Worm (Caenorhabditis elegans): ENCODE data around the gene Y48G9A.7.

Y48G9A.7 gene

ce11 chrIII:2110249-2110648 is at the start of gene Y48G9A.7:
Y48G9A.7 (plus strand) TSS chrIII:2110549.
- TF ChIP-seq ceh-48 (tag; optimal IDR thresholded peaks at IDR 0.05) (no peak), ztf-16 (tag; optimal IDR thresholded peaks at IDR 0.05) (no peak), ttx-3 (tag; optimal IDR thresholded peaks at IDR 0.05) (no peak), nhr-232 (tag; optimal IDR thresholded peaks at IDR 0.05) (no peak), madf-2 (tag; optimal IDR thresholded peaks at IDR 0.05) (no peak), pha-4 (tag; optimal IDR thresholded peaks at IDR 0.05) (no peak), tbx-2 (tag; optimal IDR thresholded peaks at IDR 0.05) (no peak), nhr-11 (tag; optimal IDR thresholded peaks at IDR 0.05) (no peak), hlh-8 (tag; optimal IDR thresholded peaks at IDR 0.05) (no peak), tbx-7 (tag; optimal IDR thresholded peaks at IDR 0.05) (no peak), Y22D7AL.16 (tag; optimal IDR thresholded peaks at IDR 0.05) (no peak), ceh-30 (tag; optimal IDR thresholded peaks at IDR 0.05) (no peak), rnt-1 (tag; optimal IDR thresholded peaks at IDR 0.05) (no peak), K09A11.1 (tag; optimal IDR thresholded peaks at IDR 0.05; ENCODE audit: insufficient read depth) (no peak), hlh-15 (tag; optimal IDR thresholded peaks at IDR 0.05) (no peak), ama-1 (optimal IDR thresholded peaks at IDR 0.05) (no peak), dmd-4 (tag; optimal IDR thresholded peaks at IDR 0.05; ENCODE audit: borderline replicate concordance) (no peak), ceh-6 (GFP tag; optimal IDR thresholded peaks at IDR 0.05) (no peak), hlh-30 (tag; optimal IDR thresholded peaks at IDR 0.05; ENCODE audit: insufficient read depth) (no peak), unc-3 (GFP tag; conservative IDR thresholded peaks at IDR 0.05) (no peak), unc-3 (tag; optimal IDR thresholded peaks at IDR 0.05) (no peak)

- TF ChIP-seq hlh-8 (tag; optimal IDR thresholded peaks at IDR 0.05) (no peak), fax-1 (tag; optimal IDR thresholded peaks at IDR 0.05) (no peak), elt-2 (tag; optimal IDR thresholded peaks at IDR 0.05) (no peak), ceh-22 (tag; optimal IDR thresholded peaks at IDR 0.05) (no peak), zip-5 (tag; optimal IDR thresholded peaks at IDR 0.05) (no peak), hlh-13 (GFP tag; optimal IDR thresholded peaks at IDR 0.05) (no peak), T23F11.4 (GFP tag; optimal IDR thresholded peaks at IDR 0.05) (no peak), ref-2 (tag; optimal IDR thresholded peaks at IDR 0.05) (no peak)
These were observed 49.5 kb upstream of the Y48G9A.7 start, which contains the start of gene ins-16 for ce11 chrIII:2060857-2061256. ins-16 (minus strand) TSS chrIII:2060957.

- TF ChIP-seq nhr-11 (tag; optimal IDR thresholded peaks at IDR 0.05): no peak
- no peak for TF ChIP-seq ceh-34 (tag; optimal IDR thresholded peaks at IDR 0.05)
- TF ChIP-seq unc-55 (GFP tag; optimal IDR thresholded peaks at IDR 0.05): no peak
- no peak for TF ChIP-seq syd-9 (tag; optimal IDR thresholded peaks at IDR 0.05)
- no peak for TF ChIP-seq T23F11.4 (GFP tag; optimal IDR thresholded peaks at IDR 0.05)
- no peak for TF ChIP-seq ceh-24 (tag; optimal IDR thresholded peaks at IDR 0.05)
- TF ChIP-seq tbx-2 (tag; optimal IDR thresholded peaks at IDR 0.05): no peak
These were observed 42.1 kb upstream of the Y48G9A.7 start, which contains the start of gene Y39A3A.3 for ce11 chrIII:2068248-2068647. Y39A3A.3 (minus strand) TSS chrIII:2068348.

- TF ChIP-seq K09A11.1 (tag; optimal IDR thresholded peaks at IDR 0.05; ENCODE audit: insufficient read depth): no peak
- TF ChIP-seq K02D7.2 (tag; optimal IDR thresholded peaks at IDR 0.05): no peak
- TF ChIP-seq unc-42 (tag; optimal IDR thresholded peaks at IDR 0.05): no peak
- TF ChIP-seq eyg-1 (tag; optimal IDR thresholded peaks at IDR 0.05): no peak
- TF ChIP-seq lim-6 (tag; optimal IDR thresholded peaks at IDR 0.05): no peak
- no peak for TF ChIP-seq hlh-6 (tag; optimal IDR thresholded peaks at IDR 0.05)
- TF ChIP-seq hlh-13 (GFP tag; optimal IDR thresholded peaks at IDR 0.05): no peak
- TF ChIP-seq C08G9.2 (tag; optimal IDR thresholded peaks at IDR 0.05): no peak
- TF ChIP-seq tbx-2 (tag; optimal IDR thresholded peaks at IDR 0.05): no peak
- no peak for TF ChIP-seq ceh-45 (GFP tag; IDR thresholded peaks at IDR 0.05)
- TF ChIP-seq zip-5 (tag; optimal IDR thresholded peaks at IDR 0.05): no peak
- TF ChIP-seq rnt-1 (tag; optimal IDR thresholded peaks at IDR 0.05): no peak
- no peak for TF ChIP-seq ceh-30 (tag; optimal IDR thresholded peaks at IDR 0.05)
- no peak for TF ChIP-seq F13H6.1 (tag; optimal IDR thresholded peaks at IDR 0.05)
- no peak for TF ChIP-seq madf-2 (tag; optimal IDR thresholded peaks at IDR 0.05)
- TF ChIP-seq pag-3 (tag; optimal IDR thresholded peaks at IDR 0.05; ENCODE audit: borderline replicate concordance): no peak
- no peak for TF ChIP-seq ceh-24 (tag; optimal IDR thresholded peaks at IDR 0.05)
- TF ChIP-seq ceh-31 (tag; optimal IDR thresholded peaks at IDR 0.05): no peak
- TF ChIP-seq npax-4 (tag; optimal IDR thresholded peaks at IDR 0.05): no peak
These were observed 33.7 kb upstream of the Y48G9A.7 start, which contains the start of gene Y39A3A.4 for ce11 chrIII:2076546-2077134. Y39A3A.4 (minus strand) TSS chrIII:2076596.

All from whole organism, late embryonic.